Worm (Caenorhabditis elegans): Measurements from ENCODE around the gene K10D11.3.

K10D11.3 gene

DNA sequence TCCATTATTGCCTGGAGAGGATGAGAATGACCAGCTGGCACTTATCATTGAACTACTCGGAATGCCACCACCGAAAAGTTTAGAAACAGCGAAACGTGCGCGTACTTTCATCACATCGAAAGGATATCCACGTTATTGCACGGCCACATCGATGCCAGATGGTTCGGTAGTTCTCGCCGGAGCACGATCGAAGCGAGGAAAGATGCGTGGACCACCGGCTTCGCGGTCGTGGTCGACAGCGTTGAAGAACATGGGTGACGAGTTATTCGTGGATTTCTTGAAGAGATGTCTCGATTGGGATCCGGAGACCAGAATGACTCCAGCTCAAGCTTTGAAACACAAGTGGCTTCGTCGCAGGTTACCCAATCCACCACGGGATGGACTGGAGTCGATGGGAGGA lies 47.6 kb upstream of the K10D11.3 start:
- 0 out of 2 replicates have a peak, but pooled peaks have one; percentile 30 for TF ChIP-seq madf-3 (GFP tag; IDR thresholded peaks at IDR 0.05)
- TF ChIP-seq nfya-2 (GFP tag; IDR thresholded peaks at IDR 0.05), result no peak
- TF ChIP-seq cebp-2 (GFP tag; IDR thresholded peaks at IDR 0.05), result 0 out of 2 replicates have a peak, but pooled peaks have one; percentile 86
- no peak for TF ChIP-seq nhr-27 (tag; optimal IDR thresholded peaks at IDR 0.05)
- peak; percentile 25 for TF ChIP-seq F52B5.7 (tag; optimal IDR thresholded peaks at IDR 0.05)
- 0 out of 2 replicates have a peak, but pooled peaks have one; percentile 47 for TF ChIP-seq egl-18 (GFP tag; IDR thresholded peaks at IDR 0.05)
- peak; percentile 65 for TF ChIP-seq zfh-2 (GFP tag; conservative IDR thresholded peaks at IDR 0.05)
- TF ChIP-seq B0261.1 (tag; optimal IDR thresholded peaks at IDR 0.05), result no peak

DNA sequence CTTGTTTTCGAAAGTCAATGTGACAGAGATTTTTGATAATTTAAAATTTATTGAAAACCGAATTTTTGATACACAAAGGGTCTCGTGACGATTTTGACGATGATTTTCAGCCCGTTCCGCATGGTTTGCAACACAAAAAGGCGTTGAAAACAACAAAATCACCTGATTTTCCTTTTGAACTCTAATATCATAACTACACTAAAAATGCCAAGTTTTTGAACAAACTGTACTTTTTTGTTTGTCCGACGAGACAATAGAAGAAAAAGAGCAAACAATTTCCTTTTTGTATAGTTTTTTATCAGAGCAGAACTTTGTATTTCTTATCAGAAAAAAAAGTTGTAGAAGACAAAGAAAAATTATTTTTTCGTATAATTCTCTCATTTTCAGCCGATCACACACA lies 46.2 kb upstream of the K10D11.3 start:
- no peak for TF ChIP-seq nfya-1 (tag; optimal IDR thresholded peaks at IDR 0.05; ENCODE audit: borderline replicate concordance, insufficient read depth)
- peak; percentile 29 for TF ChIP-seq nhr-80 (tag; optimal IDR thresholded peaks at IDR 0.05)
- TF ChIP-seq rcor-1 (GFP tag; IDR thresholded peaks at IDR 0.05), result no peak
- TF ChIP-seq cebp-1 (GFP tag; IDR thresholded peaks at IDR 0.05), result no peak
- peak; percentile 4 for TF ChIP-seq cebp-1 (tag; optimal IDR thresholded peaks at IDR 0.05)
- no peak for TF ChIP-seq ets-4 (GFP tag; optimal IDR thresholded peaks at IDR 0.05)
- TF ChIP-seq tlf-1 (GFP tag; optimal IDR thresholded peaks at IDR 0.05), result no peak

ce11 chrIV:13030467-13031299 lies 44.7 kb upstream of the K10D11.3 start:
- TF ChIP-seq ztf-22 (GFP tag; optimal IDR thresholded peaks at IDR 0.05) (no peak), madf-6 (GFP tag; IDR thresholded peaks at IDR 0.05) (0 out of 2 replicates have a peak, but pooled peaks have one; percentile 9), Y53G8AR.9 (GFP tag; conservative IDR thresholded peaks at IDR 0.05) (0 out of 2 replicates have a peak, but pooled peaks have one; percentile 20), him-1 (tag; optimal IDR thresholded peaks at IDR 0.05) (no peak), zfh-2 (GFP tag; conservative IDR thresholded peaks at IDR 0.05) (peak; percentile 38; the same call in 1 of the 2 replicates), ztf-18 (tag; optimal IDR thresholded peaks at IDR 0.05) (peak; percentile 2), K12H6.12 (tag; optimal IDR thresholded peaks at IDR 0.05) (no peak), nhr-120 (GFP tag; IDR thresholded peaks at IDR 0.05) (no peak), aptf-3 (GFP tag; IDR thresholded peaks at IDR 0.05) (no peak)

DNA sequence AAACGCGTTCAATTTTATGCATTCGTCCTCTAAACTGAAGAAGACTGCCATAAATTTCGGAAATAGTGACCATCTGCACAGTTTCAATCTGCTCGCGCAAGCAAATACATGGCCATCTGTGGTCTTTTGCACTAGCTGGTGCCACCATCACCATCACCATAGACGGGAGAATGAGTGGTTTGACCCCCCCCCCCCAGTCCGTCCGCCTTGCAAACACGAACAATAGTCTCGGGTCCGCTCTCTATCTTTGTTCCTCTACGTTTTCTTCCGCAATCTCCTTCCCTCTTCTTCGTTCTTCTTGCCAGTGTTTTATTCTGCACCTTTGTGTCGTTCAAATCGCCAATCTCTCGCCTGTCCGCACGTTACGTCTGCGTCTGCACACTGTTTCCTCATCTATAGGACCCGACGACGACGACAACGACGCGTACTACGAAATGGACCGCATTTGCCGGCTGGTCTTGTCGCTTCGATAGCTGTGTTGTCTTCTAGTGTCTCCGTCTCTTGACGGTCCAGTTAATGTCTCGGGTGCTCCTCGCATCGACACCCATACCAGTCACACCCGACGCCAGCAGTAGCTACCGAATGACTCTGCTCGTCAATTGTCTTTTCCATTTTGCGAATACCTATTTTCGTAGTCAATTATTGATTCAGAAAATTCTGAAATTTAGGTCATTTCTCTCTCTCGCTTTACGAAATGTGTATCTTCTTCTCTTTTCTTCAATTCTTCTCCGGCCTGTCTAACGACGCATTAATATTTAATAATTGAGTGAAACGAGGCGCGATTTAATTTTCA lies 43.9 kb upstream of the K10D11.3 start:
- TF ChIP-seq lin-35 (GFP tag; optimal IDR thresholded peaks at IDR 0.05) (no peak), snpc-3.4 (tag; optimal IDR thresholded peaks at IDR 0.05) (no peak), Y95B8A.8 (GFP tag; IDR thresholded peaks at IDR 0.05) (no peak), B0336.3 (GFP tag; IDR thresholded peaks at IDR 0.05) (peak; percentile 36; the same call in 1 of the 2 replicates), ceh-27 (GFP tag; optimal IDR thresholded peaks at IDR 0.05) (no peak), chd-7 (tag; optimal IDR thresholded peaks at IDR 0.05) (no peak), cebp-2 (GFP tag; IDR thresholded peaks at IDR 0.05) (0 out of 2 replicates have a peak, but pooled peaks have one; percentile 59), zfh-2 (GFP tag; conservative IDR thresholded peaks at IDR 0.05) (peak; percentile 65)
